Worm (Caenorhabditis elegans) whole organism, young adult: ENCODE measurements around the gene nsph-4.3.

ENCODE experiments used
- B0019.2 ChIP-seq: fragments of 200-800 bp; sonication (Bioruptor generic); conservative IDR thresholded peaks from 2 replicates; pipeline ENCODE4 v1.3.6; 2022; ENCODE audit warnings: missing genetic modification reagents, missing genetic modification characterization, missing compliant biosample characterization
- C06A6.2 ChIP-seq: fragments of 200-800 bp; sonication (Bioruptor generic); conservative IDR thresholded peaks from 2 replicates; pipeline ENCODE4 v1.3.6; 2022; ENCODE audit warnings: missing genetic modification characterization, missing compliant biosample characterization
- C17E4.6 ChIP-seq: fragments of 200-800 bp; sonication (Bioruptor generic); IDR thresholded peaks from 2 replicates; pipeline ENCODE4 v1.3.6; 2022; ENCODE audit warnings: missing genetic modification reagents, missing genetic modification characterization, missing compliant biosample characterization
- F37B4.10 ChIP-seq: fragments of 200-800 bp; sonication (Bioruptor generic); IDR thresholded peaks from 2 replicates; pipeline ENCODE4 v1.3.6; 2022; ENCODE audit warnings: missing genetic modification characterization, missing compliant biosample characterization
- F52B5.7 ChIP-seq: sonication (generic microtip); optimal IDR thresholded peaks from 2 replicates; lab custom pipeline; 2016; ENCODE audit warnings: mild to moderate bottlenecking, missing genetic modification characterization, missing compliant biosample characterization
- F55B11.4 ChIP-seq: sonication (generic microtip); optimal IDR thresholded peaks from 2 replicates; lab custom pipeline; 2016; ENCODE audit warnings: missing compliant biosample characterization, missing genetic modification characterization, borderline replicate concordance; ENCODE audit not compliant: insufficient read depth
- K12H6.12 ChIP-seq: fragments of 200-800 bp; sonication (Bioruptor generic); optimal IDR thresholded peaks from 2 replicates; lab custom pipeline; 2018; ENCODE audit warnings: mild to moderate bottlenecking, missing genetic modification characterization, missing compliant biosample characterization
- T07F8.4 ChIP-seq: sonication (generic microtip); optimal IDR thresholded peaks from 2 replicates; lab custom pipeline; 2016; ENCODE audit warnings: mild to moderate bottlenecking, missing genetic modification characterization, moderate library complexity, missing compliant biosample characterization
- T26A5.8 ChIP-seq: sonication (generic microtip); optimal IDR thresholded peaks from 2 replicates; lab custom pipeline; 2016; ENCODE audit warnings: missing genetic modification characterization, missing compliant biosample characterization
- Y53F4B.3 ChIP-seq: fragments of 200-800 bp; sonication (Bioruptor generic); IDR thresholded peaks from 2 replicates; pipeline ENCODE4 v1.3.6; 2022; ENCODE audit warnings: missing genetic modification reagents, missing genetic modification characterization, missing compliant biosample characterization
- Y67H2A.10 ChIP-seq: fragments of 200-800 bp; sonication (Bioruptor generic); conservative IDR thresholded peaks from 2 replicates; pipeline ENCODE4 v1.3.6; 2022; ENCODE audit warnings: missing genetic modification reagents, missing genetic modification characterization, missing compliant biosample characterization
- akir-1 ChIP-seq: fragments of 200-800 bp; sonication (Bioruptor generic); optimal IDR thresholded peaks from 2 replicates; lab custom pipeline; 2018; ENCODE audit warnings: mild to moderate bottlenecking, missing genetic modification characterization, moderate library complexity, missing compliant biosample characterization
- ama-1 ChIP-seq, 3 experiments: fragments of 150-350 bp in 1 of 3; sonication (generic microtip) in 2 of 3; optimal IDR thresholded peaks; 2 replicates each; lab custom pipeline; 2014 to 2018; ENCODE audit warnings: missing biosample characterization in 2 of 3, missing genetic modification characterization in 2 of 3, missing genetic modification reagents in 2 of 3
- atf-7 ChIP-seq: sonication (generic microtip); optimal IDR thresholded peaks from 2 replicates; lab custom pipeline; 2017; ENCODE audit warnings: mild to moderate bottlenecking, missing genetic modification characterization, missing compliant biosample characterization
- attf-3 ChIP-seq: fragments of 200-800 bp; sonication (Bioruptor generic); conservative IDR thresholded peaks from 2 replicates; pipeline ENCODE4 v1.3.6; 2022; ENCODE audit warnings: missing genetic modification reagents, missing genetic modification characterization, missing compliant biosample characterization
- attf-5 ChIP-seq: fragments of 200-800 bp; sonication (Bioruptor generic); optimal IDR thresholded peaks from 2 replicates; lab custom pipeline; 2018; ENCODE audit warnings: mild to moderate bottlenecking, missing genetic modification characterization, missing compliant biosample characterization
- ceh-100 ChIP-seq: fragments of 200-800 bp; sonication (Bioruptor generic); IDR thresholded peaks from 2 replicates; pipeline ENCODE4 v1.3.6; 2022; ENCODE audit warnings: missing genetic modification reagents, missing genetic modification characterization, missing compliant biosample characterization
- ceh-27 ChIP-seq: fragments of 200-800 bp; sonication (Bioruptor generic); optimal IDR thresholded peaks from 2 replicates; lab custom pipeline; 2018; ENCODE audit warnings: mild to moderate bottlenecking, missing genetic modification characterization, moderate library complexity, missing compliant biosample characterization
- ceh-58 ChIP-seq: fragments of 200-800 bp; sonication (Bioruptor generic); IDR thresholded peaks from 2 replicates; pipeline ENCODE4 v1.3.6; 2022; ENCODE audit warnings: missing genetic modification characterization, missing compliant biosample characterization
- ceh-91 ChIP-seq: fragments of 200-800 bp; sonication (Bioruptor generic); IDR thresholded peaks from 2 replicates; pipeline ENCODE4 v1.3.6; 2022; ENCODE audit warnings: missing genetic modification reagents, missing genetic modification characterization, missing compliant biosample characterization
- chd-7 ChIP-seq: sonication (generic microtip); optimal IDR thresholded peaks from 2 replicates; lab custom pipeline; 2016; ENCODE audit warnings: mild to moderate bottlenecking, missing genetic modification characterization, moderate library complexity, missing compliant biosample characterization
- dox-1 ChIP-seq: fragments of 200-800 bp; sonication (Bioruptor generic); IDR thresholded peaks from 2 replicates; pipeline ENCODE4 v1.3.6; 2022; ENCODE audit warnings: missing genetic modification reagents, missing genetic modification characterization, missing compliant biosample characterization
- dpff-1 ChIP-seq: sonication (generic microtip); optimal IDR thresholded peaks from 2 replicates; lab custom pipeline; 2017; ENCODE audit warnings: mild to moderate bottlenecking, missing genetic modification characterization, missing compliant biosample characterization
- egl-18 ChIP-seq: fragments of 200-800 bp; sonication (Bioruptor generic); IDR thresholded peaks from 2 replicates; pipeline ENCODE4 v1.3.6; 2022; ENCODE audit warnings: missing genetic modification reagents, missing genetic modification characterization, missing compliant biosample characterization
- egl-44 ChIP-seq: fragments of 200-800 bp; sonication (Bioruptor generic); IDR thresholded peaks from 2 replicates; pipeline ENCODE4 v1.3.6; 2022; ENCODE audit warnings: missing genetic modification reagents, missing genetic modification characterization, missing compliant biosample characterization
- egrh-3 ChIP-seq: fragments of 200-800 bp; sonication (Bioruptor generic); IDR thresholded peaks from 2 replicates; pipeline ENCODE4 v1.3.6; 2022; ENCODE audit warnings: missing genetic modification reagents, missing genetic modification characterization, missing compliant biosample characterization
- fkh-3 ChIP-seq: sonication (generic microtip); optimal IDR thresholded peaks from 2 replicates; lab custom pipeline; 2016; ENCODE audit warnings: mild to moderate bottlenecking, missing genetic modification characterization, missing compliant biosample characterization
- gei-17 ChIP-seq: fragments of 200-800 bp; sonication (Bioruptor generic); optimal IDR thresholded peaks from 2 replicates; lab custom pipeline; 2018; ENCODE audit warnings: mild to moderate bottlenecking, missing genetic modification characterization, missing compliant biosample characterization
- hmg-1.2 ChIP-seq: fragments of 200-800 bp; sonication (Bioruptor generic); IDR thresholded peaks from 2 replicates; pipeline ENCODE4 v1.3.6; 2022; ENCODE audit warnings: missing genetic modification reagents, missing genetic modification characterization, missing compliant biosample characterization
- hsf-1 ChIP-seq: fragments of 200-800 bp; sonication (Bioruptor generic); IDR thresholded peaks from 2 replicates; pipeline ENCODE4 v1.3.6; 2022; ENCODE audit warnings: missing genetic modification reagents, missing genetic modification characterization, missing compliant biosample characterization
- lin-54 ChIP-seq: fragments of 200-800 bp; sonication (Bioruptor generic); optimal IDR thresholded peaks from 2 replicates; lab custom pipeline; 2018; ENCODE audit warnings: mild to moderate bottlenecking, missing genetic modification characterization, missing compliant biosample characterization
- lir-1 ChIP-seq: fragments of 200-800 bp; sonication (Bioruptor generic); conservative IDR thresholded peaks from 2 replicates; pipeline ENCODE4 v1.3.6; 2022; ENCODE audit warnings: missing genetic modification reagents, missing genetic modification characterization, missing compliant biosample characterization
- lsl-1 ChIP-seq: fragments of 200-800 bp; sonication (Bioruptor generic); optimal IDR thresholded peaks from 2 replicates; lab custom pipeline; 2018; ENCODE audit warnings: mild to moderate bottlenecking, missing genetic modification characterization, moderate library complexity, missing compliant biosample characterization
- madf-6 ChIP-seq: fragments of 200-800 bp; sonication (Bioruptor generic); IDR thresholded peaks from 2 replicates; pipeline ENCODE4 v1.3.6; 2022; ENCODE audit warnings: missing genetic modification reagents, missing genetic modification characterization, missing compliant biosample characterization
- mcd-1 ChIP-seq: fragments of 200-800 bp; sonication (Bioruptor generic); IDR thresholded peaks from 2 replicates; pipeline ENCODE4 v1.3.6; 2022; ENCODE audit warnings: missing genetic modification reagents, missing genetic modification characterization, missing compliant biosample characterization
- mel-28 ChIP-seq: sonication (generic microtip); optimal IDR thresholded peaks from 2 replicates; lab custom pipeline; 2016; ENCODE audit warnings: borderline replicate concordance, mild to moderate bottlenecking, missing genetic modification characterization, missing compliant biosample characterization
- mxl-1 ChIP-seq: sonication (generic microtip); optimal IDR thresholded peaks from 2 replicates; lab custom pipeline; 2016; ENCODE audit warnings: missing genetic modification characterization, missing compliant biosample characterization
- nhr-120 ChIP-seq: fragments of 200-800 bp; sonication (Bioruptor generic); IDR thresholded peaks from 2 replicates; pipeline ENCODE4 v1.3.6; 2022; ENCODE audit warnings: missing genetic modification characterization, missing compliant biosample characterization
- nhr-179 ChIP-seq: sonication (generic microtip); optimal IDR thresholded peaks from 2 replicates; lab custom pipeline; 2016; ENCODE audit warnings: mild to moderate bottlenecking, missing genetic modification characterization, missing compliant biosample characterization
- pha-4 ChIP-seq: fragments of 150-350 bp; sonication (generic microtip); optimal IDR thresholded peaks from 2 replicates; lab custom pipeline; 2014; ENCODE audit warnings: missing biosample characterization, missing genetic modification reagents, missing genetic modification characterization
- rcor-1 ChIP-seq: fragments of 200-800 bp; sonication (Bioruptor generic); IDR thresholded peaks from 2 replicates; pipeline ENCODE4 v1.3.6; 2022; ENCODE audit warnings: missing genetic modification reagents, missing genetic modification characterization, missing compliant biosample characterization
- repo-1 ChIP-seq: sonication (generic microtip); optimal IDR thresholded peaks from 2 replicates; lab custom pipeline; 2017; ENCODE audit warnings: mild to moderate bottlenecking, missing genetic modification characterization, missing compliant biosample characterization
- sdz-38 ChIP-seq: sonication (generic microtip); optimal IDR thresholded peaks from 2 replicates; lab custom pipeline; 2016; ENCODE audit warnings: missing genotype, missing genetic modification characterization, missing compliant biosample characterization
- snpc-4 ChIP-seq, 5 experiments: fragments of 150-350 bp in 1 of 5; sonication (generic microtip) in 4 of 5; optimal IDR thresholded peaks; 2 replicates each; lab custom pipeline; 2014 to 2018; ENCODE audit warnings: missing genetic modification characterization in 5 of 5, missing biosample characterization in 3 of 5, antibody characterized with exemption in 2 of 5, mild to moderate bottlenecking in 2 of 5, missing compliant biosample characterization in 2 of 5, missing genotype in 2 of 5, moderate library complexity in 2 of 5, missing genetic modification reagents in 1 of 5
- tbx-9 ChIP-seq: sonication (generic microtip); optimal IDR thresholded peaks from 2 replicates; lab custom pipeline; 2016; ENCODE audit warnings: borderline replicate concordance, missing genetic modification characterization, inconsistent platforms, missing compliant biosample characterization
- tlf-1 ChIP-seq: fragments of 200-800 bp; sonication (Bioruptor generic); optimal IDR thresholded peaks from 2 replicates; lab custom pipeline; 2018; ENCODE audit warnings: mild to moderate bottlenecking, missing genetic modification characterization, missing compliant biosample characterization
- ztf-25 ChIP-seq: fragments of 200-800 bp; sonication (Bioruptor generic); IDR thresholded peaks from 2 replicates; pipeline ENCODE4 v1.3.6; 2022; ENCODE audit warnings: missing genetic modification reagents, missing genetic modification characterization, missing compliant biosample characterization

nsph-4.3 gene

DNA sequence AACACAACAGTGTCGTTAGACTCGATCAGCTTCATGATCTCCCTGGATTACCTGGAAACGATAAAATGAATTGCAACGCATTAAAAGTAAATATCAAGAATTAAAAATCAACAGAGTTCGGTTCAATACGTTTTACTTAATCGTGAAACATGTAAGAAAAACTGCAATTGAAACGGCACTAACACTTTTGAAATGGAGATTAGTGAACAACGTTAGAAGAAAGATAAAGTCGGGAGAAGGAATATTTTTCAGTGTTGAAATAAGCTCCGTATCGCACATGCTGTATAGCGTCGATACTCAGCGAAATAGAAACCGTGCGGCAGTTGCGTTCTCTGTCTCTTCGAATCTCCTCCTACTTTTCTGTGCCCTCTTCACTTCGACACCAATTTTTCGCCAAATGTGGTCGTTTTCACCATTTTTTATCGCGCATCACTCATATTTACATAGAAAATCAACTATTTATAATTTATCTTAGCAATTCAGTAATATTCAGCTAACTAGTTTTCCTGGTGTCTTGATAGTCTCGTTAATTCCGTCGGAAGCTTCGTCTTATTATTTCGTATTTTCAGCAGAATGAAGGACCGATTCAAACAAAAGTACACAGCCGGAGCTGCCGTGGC lies 36.2 kb downstream of the nsph-4.3 start, which contains the start of the genes rpl-9 and lpd-7 (continued):
- TF ChIP-seq attf-3 (GFP tag; lab: Robert Waterston, UW) (peak; percentile 65; the same call in 1 of the 2 replicates), akir-1 (GFP tag; lab: Kevin White, UChicago) (no peak), tlf-1 (GFP tag; lab: Kevin White, UChicago) (no peak), ceh-27 (peak; percentile 75), K12H6.12 (tag; lab: Kevin White, UChicago) (no peak), madf-6 (GFP tag; lab: Robert Waterston, UW) (peak; percentile 15; the same call in 1 of the 2 replicates), egrh-3 (GFP tag; lab: Robert Waterston, UW) (no peak), Y53F4B.3 (no peak), mxl-1 (no peak), ceh-91 (GFP tag; lab: Robert Waterston, UW) (no peak), T07F8.4 (tag; lab: Kevin White, UChicago) (no peak), repo-1 (tag; lab: Kevin White, UChicago) (no peak), T26A5.8 (tag; lab: Kevin White, UChicago) (no peak), Y67H2A.10 (GFP tag; lab: Robert Waterston, UW) (no peak), mel-28 (tag; lab: Kevin White, UChicago) (no peak), lir-1 (GFP tag; lab: Robert Waterston, UW) (no peak), attf-5 (peak; percentile 47), C06A6.2 (no peak), tbx-9 (tag; lab: Kevin White, UChicago) (no peak), ztf-25 (no peak), egl-44 (GFP tag; lab: Robert Waterston, UW) (no peak), F55B11.4 (no peak), lsl-1 (GFP tag; lab: Kevin White, UChicago) (peak; percentile 42), hmg-1.2 (GFP tag; lab: Robert Waterston, UW) (peak; percentile 82; the same call in 1 of the 2 replicates), atf-7 (no peak), rcor-1 (GFP tag; lab: Robert Waterston, UW) (no peak; the same call in 1 of the 2 replicates), C17E4.6 (GFP tag; lab: Robert Waterston, UW) (no peak), gei-17 (GFP tag; lab: Kevin White, UChicago) (no peak), chd-7 (tag; lab: Kevin White, UChicago) (no peak), nhr-179 (tag; lab: Kevin White, UChicago) (no peak), ceh-58 (GFP tag; lab: Robert Waterston, UW) (no peak), F37B4.10 (GFP tag; lab: Robert Waterston, UW) (no peak), snpc-4 (GFP tag; optimal IDR thresholded peaks at IDR 0.05; lab: Kevin White, UChicago) (no peak), snpc-4 (tag; optimal IDR thresholded peaks at IDR 0.05; lab: Kevin White, UChicago) (peak in 2 of 4 experiments; percentile 27 to 75), pha-4 (no peak), ceh-100 (GFP tag; lab: Robert Waterston, UW) (no peak), hsf-1 (GFP tag; lab: Robert Waterston, UW) (no peak), egl-18 (GFP tag; lab: Robert Waterston, UW) (no peak), dpff-1 (tag; lab: Kevin White, UChicago) (no peak), ama-1 (optimal IDR thresholded peaks at IDR 0.05; lab: Kevin White, UChicago) (no peak), ama-1 (GFP tag; optimal IDR thresholded peaks at IDR 0.05; lab: Kevin White, UChicago) (no peak), nhr-120 (no peak), dox-1 (peak; percentile 53; the same call in 1 of the 2 replicates), mcd-1 (GFP tag; lab: Robert Waterston, UW) (peak; percentile 36; the same call in 1 of the 2 replicates), B0019.2 (GFP tag; lab: Robert Waterston, UW) (no peak), fkh-3 (tag; lab: Kevin White, UChicago) (no peak), sdz-38 (tag; lab: Kevin White, UChicago) (no peak), F52B5.7 (tag; lab: Kevin White, UChicago) (no peak), lin-54 (GFP tag; lab: Kevin White, UChicago) (peak; percentile 24)
